Worm (Caenorhabditis elegans): ENCODE measurements around the gene W06G6.9.

W06G6.9 gene

DNA sequence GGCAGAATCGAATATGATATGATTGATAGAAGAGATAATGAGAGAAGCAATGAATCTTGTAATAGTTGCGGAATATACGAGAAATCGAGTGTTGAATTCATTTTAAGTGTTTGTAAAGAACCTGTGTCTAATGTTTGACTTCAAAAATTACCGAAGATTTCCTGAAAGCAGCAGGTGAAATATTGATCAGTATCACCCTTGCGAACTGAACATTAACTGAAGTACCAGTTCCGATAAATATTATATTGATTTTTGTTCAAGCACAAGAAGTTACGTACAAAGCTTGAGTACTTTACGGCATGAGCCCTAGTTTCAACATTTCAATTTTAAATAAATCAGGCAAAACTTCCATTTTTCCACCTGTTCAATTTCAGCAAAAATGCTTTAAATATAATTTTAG lies 33.0 kb upstream of the W06G6.9 start, which contains the start of gene srz-103:
TSS of gene srz-103 (minus strand) at position 101 of the 400 bp plus-strand sequence.
- TF ChIP-seq lsy-2 (tag; optimal IDR thresholded peaks at IDR 0.05), result no peak
- TF ChIP-seq unc-62 (GFP tag; optimal IDR thresholded peaks at IDR 0.05), result no peak
- no peak for TF ChIP-seq skn-1 (tag; optimal IDR thresholded peaks at IDR 0.05)
- TF ChIP-seq nhr-129 (tag; optimal IDR thresholded peaks at IDR 0.05), result no peak
- TF ChIP-seq egl-27 (tag; optimal IDR thresholded peaks at IDR 0.05), result no peak

DNA sequence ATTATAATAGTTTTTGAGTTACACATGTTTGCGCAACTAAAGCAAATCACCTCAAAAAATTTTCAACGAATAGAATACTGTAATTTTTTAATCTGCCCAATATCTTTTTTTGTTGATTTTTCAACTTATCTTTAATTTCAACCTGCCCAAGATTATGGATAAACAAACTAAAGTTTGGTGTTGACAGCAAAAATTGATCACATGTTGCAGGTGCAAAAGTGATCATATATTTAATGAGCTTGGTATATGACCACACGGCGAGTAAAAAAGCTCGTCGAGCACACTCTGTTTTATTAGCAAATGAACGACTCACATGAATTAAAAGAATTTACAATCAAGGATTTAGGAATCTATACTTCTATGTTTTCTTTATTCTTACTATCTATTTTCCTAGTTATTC lies 29.3 kb upstream of the W06G6.9 start, which contains the start of gene srz-1:
TSS of gene srz-1 (plus strand) at position 301 of the 400 bp plus-strand sequence.
- TF ChIP-seq elt-1 (tag; optimal IDR thresholded peaks at IDR 0.05) (no peak), nhr-6 (tag; optimal IDR thresholded peaks at IDR 0.05) (no peak), zag-1 (tag; optimal IDR thresholded peaks at IDR 0.05) (no peak), ztf-11 (tag; optimal IDR thresholded peaks at IDR 0.05) (no peak), lin-39 (tag; optimal IDR thresholded peaks at IDR 0.05) (no peak), nhr-237 (tag; optimal IDR thresholded peaks at IDR 0.05) (no peak), mbf-1 (tag; optimal IDR thresholded peaks at IDR 0.05) (no peak), unc-39 (tag; optimal IDR thresholded peaks at IDR 0.05) (no peak), elt-3 (tag; optimal IDR thresholded peaks at IDR 0.05) (no peak), lin-11 (tag; optimal IDR thresholded peaks at IDR 0.05) (no peak), C34F6.9 (tag; optimal IDR thresholded peaks at IDR 0.05) (no peak), fos-1 (tag; optimal IDR thresholded peaks at IDR 0.05) (no peak), aly-2 (tag; optimal IDR thresholded peaks at IDR 0.05) (no peak), F13H6.1 (tag; optimal IDR thresholded peaks at IDR 0.05) (no peak), skn-1 (tag; optimal IDR thresholded peaks at IDR 0.05) (no peak), R02D3.7 (tag; optimal IDR thresholded peaks at IDR 0.05) (no peak)

DNA sequence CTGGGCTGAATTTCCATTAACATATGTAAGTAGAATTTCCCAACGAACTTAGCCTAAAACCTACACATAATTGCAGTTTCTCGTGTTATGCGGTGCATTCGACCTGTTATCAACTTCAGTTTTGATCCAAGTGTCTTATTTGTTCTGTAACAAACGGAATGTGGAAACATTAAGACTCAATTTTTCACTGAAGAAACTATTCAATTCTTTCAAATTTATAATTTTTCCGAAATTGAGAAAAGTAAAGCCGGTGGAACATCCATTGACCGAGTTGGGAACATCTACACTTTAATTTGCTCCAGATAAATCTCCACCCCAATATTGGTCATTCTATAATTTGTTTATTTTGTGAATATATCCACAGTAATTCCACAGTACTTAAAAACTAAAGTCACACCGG lies 28.1 kb upstream of the W06G6.9 start:
- TF ChIP-seq fos-1 (tag; optimal IDR thresholded peaks at IDR 0.05) (no peak), ztf-4 (tag; optimal IDR thresholded peaks at IDR 0.05) (no peak), elt-1 (tag; optimal IDR thresholded peaks at IDR 0.05) (no peak), lin-39 (tag; optimal IDR thresholded peaks at IDR 0.05) (no peak)

DNA sequence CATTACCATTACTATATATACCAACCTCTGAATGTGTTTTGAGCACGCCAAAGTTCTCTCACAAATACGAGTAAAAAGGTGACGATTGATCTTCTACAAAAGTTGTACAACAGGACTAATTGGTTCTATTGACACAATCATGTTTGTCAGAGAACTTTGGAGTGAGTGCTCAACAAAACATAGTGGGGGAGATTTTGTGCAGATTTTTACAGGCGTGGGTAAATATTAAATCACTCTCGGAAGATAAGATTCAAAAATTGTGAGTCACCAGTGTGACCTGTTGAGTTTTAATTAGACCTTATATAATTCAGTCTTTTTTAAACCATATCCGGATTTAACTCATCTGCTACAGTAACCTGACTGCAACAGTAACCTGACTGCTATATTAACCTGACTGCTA lies 25.9 kb upstream of the W06G6.9 start, which contains the start of gene F14F8.8:
TSS of gene F14F8.8 (minus strand) at position 101 of the 400 bp plus-strand sequence.
- TF ChIP-seq crh-2 (tag; optimal IDR thresholded peaks at IDR 0.05) (no peak), mbf-1 (tag; optimal IDR thresholded peaks at IDR 0.05) (no peak), snpc-4 (tag; optimal IDR thresholded peaks at IDR 0.05) (no peak), ztf-11 (tag; optimal IDR thresholded peaks at IDR 0.05) (no peak), peb-1 (tag; optimal IDR thresholded peaks at IDR 0.05) (no peak), nhr-237 (tag; optimal IDR thresholded peaks at IDR 0.05) (no peak), nhr-25 (tag; optimal IDR thresholded peaks at IDR 0.05) (no peak), zag-1 (tag; optimal IDR thresholded peaks at IDR 0.05) (no peak), fos-1 (tag; optimal IDR thresholded peaks at IDR 0.05) (no peak), nhr-21 (tag; optimal IDR thresholded peaks at IDR 0.05) (no peak), lin-39 (tag; optimal IDR thresholded peaks at IDR 0.05) (no peak)

- TF ChIP-seq ceh-82 (tag; optimal IDR thresholded peaks at IDR 0.05), result no peak
- no peak for TF ChIP-seq fos-1 (tag; optimal IDR thresholded peaks at IDR 0.05)
- no peak for TF ChIP-seq sma-3 (GFP tag; optimal IDR thresholded peaks at IDR 0.05)
- no peak for TF ChIP-seq nhr-23 (tag; optimal IDR thresholded peaks at IDR 0.05)
- no peak for TF ChIP-seq zag-1 (tag; optimal IDR thresholded peaks at IDR 0.05)
- TF ChIP-seq unc-55 (GFP tag; optimal IDR thresholded peaks at IDR 0.05), result no peak
- no peak for TF ChIP-seq aly-2 (tag; optimal IDR thresholded peaks at IDR 0.05)
- no peak for TF ChIP-seq mab-5 (tag; optimal IDR thresholded peaks at IDR 0.05)
- TF ChIP-seq peb-1 (tag; optimal IDR thresholded peaks at IDR 0.05), result no peak
- no peak for TF ChIP-seq unc-39 (tag; optimal IDR thresholded peaks at IDR 0.05)
- no peak for TF ChIP-seq ztf-11 (tag; optimal IDR thresholded peaks at IDR 0.05)
- TF ChIP-seq nhr-129 (tag; optimal IDR thresholded peaks at IDR 0.05), result no peak
Observed at ce11 chrV:16671190-16671589, 24.9 kb upstream of the W06G6.9 start, which contains the start of gene str-61. Gene str-61, minus strand, starts transcription at chrV:16671290.

DNA sequence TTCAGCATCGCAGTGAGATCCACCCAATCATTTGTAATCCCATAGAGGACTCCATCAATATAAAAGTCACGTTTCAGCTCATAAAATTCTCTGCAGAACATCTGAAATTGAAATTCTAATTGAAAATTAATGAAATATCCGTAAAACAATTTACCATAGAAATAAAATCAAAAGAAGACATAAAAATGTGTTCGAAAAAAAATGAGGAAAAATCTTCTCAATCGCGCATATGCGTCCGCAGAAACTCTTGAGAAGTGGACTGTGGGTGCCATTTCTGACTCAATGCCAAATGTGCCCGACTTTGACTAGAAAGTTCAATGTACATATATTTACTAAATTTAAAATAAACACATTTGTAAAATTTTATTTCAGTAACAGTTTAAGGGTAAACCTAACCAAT lies 22.2 kb upstream of the W06G6.9 start, which contains the start of gene F14F8.9:
TSS of gene F14F8.9 (minus strand) at position 101 of the 400 bp plus-strand sequence.
- TF ChIP-seq nhr-6 (tag; optimal IDR thresholded peaks at IDR 0.05) (no peak), nhr-237 (tag; optimal IDR thresholded peaks at IDR 0.05) (no peak), lin-11 (tag; optimal IDR thresholded peaks at IDR 0.05) (no peak), unc-55 (GFP tag; optimal IDR thresholded peaks at IDR 0.05) (no peak), R02D3.7 (tag; optimal IDR thresholded peaks at IDR 0.05) (no peak), ceh-82 (tag; optimal IDR thresholded peaks at IDR 0.05) (no peak), lin-39 (tag; optimal IDR thresholded peaks at IDR 0.05) (no peak), Y55F3AM.14 (GFP tag; optimal IDR thresholded peaks at IDR 0.05) (no peak)

All from whole organism, L2 larva.